Worm (Caenorhabditis elegans): ENCODE data around the gene C02F5.14.

DNA sequence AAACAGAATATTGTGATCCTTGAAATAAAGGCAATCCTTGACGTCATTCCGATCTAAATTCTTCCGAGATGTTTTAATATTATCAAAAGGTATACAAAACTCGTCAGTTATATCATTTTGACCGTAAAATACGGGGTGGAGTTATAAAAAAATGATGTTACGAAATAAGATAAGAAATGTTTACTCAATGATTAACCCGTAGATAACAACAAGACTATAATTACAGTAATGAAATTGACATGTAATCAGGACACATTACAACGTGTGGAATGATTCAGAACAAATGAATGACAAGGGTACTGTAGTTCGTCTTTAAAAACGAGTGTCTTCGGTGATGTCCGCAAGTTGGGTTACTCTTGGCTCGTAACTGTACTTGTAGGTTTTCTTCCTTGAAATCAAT is 2.5 kb upstream of the C02F5.14 start, which contains the start of gene tsp-2:
- TF ChIP-seq nhr-12 (tag; optimal IDR thresholded peaks at IDR 0.05) (no peak), lin-15B (tag; optimal IDR thresholded peaks at IDR 0.05) (no peak), irx-1 (tag; optimal IDR thresholded peaks at IDR 0.05) (no peak), ceh-82 (tag; optimal IDR thresholded peaks at IDR 0.05) (no peak), zag-1 (tag; optimal IDR thresholded peaks at IDR 0.05) (no peak), ceh-8 (GFP tag; optimal IDR thresholded peaks at IDR 0.05) (no peak), unc-86 (tag; optimal IDR thresholded peaks at IDR 0.05) (no peak), nhr-28 (tag; optimal IDR thresholded peaks at IDR 0.05) (no peak)

All from whole organism, L1 larva.